Fruit fly (Drosophila melanogaster): Measurements from ENCODE around the gene CG15820.
A peak's percentile ranks its signal among the peaks of the same experiment; 100 is the strongest.

Gene CG15820

DNA sequence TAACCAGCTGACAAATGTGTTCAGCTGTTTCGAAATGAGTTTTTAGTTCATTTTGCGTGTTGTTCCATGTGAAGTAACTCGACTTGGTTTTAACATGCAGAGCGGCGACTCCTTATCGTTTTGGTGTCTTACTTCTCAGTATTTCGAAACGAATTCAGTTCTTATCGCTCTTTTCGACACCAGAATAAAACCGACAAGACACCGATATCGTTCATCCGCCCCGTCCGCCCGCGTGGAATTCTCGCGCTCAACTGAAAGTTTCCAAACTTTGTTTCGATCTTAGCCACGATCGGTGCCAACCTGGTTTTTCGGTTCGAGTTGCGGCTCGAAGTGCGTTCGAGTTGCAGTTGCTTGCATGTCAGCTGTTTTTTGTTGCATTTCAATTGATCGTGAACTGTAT, 10.5 kb downstream of the CG15820 start, which contains the start of gene CG15822 (continued):
- TF ChIP-seq CG2202 (tag; optimal IDR thresholded peaks at IDR 0.05) = no peak
- TF ChIP-seq tna (GFP tag; IDR thresholded peaks at IDR 0.05; ENCODE audit: partially characterized antibody) = no peak
- TF ChIP-seq CG5953 (GFP tag; IDR thresholded peaks at IDR 0.05) = no peak
- TF ChIP-seq Hr78 (GFP tag; optimal IDR thresholded peaks at IDR 0.05) = peak in 1 of 2 experiments; percentile 37
- no peak for TF ChIP-seq NK7.1 (GFP tag; optimal IDR thresholded peaks at IDR 0.05)
- no peak for TF ChIP-seq CG13424 (tag; optimal IDR thresholded peaks at IDR 0.05)
- TF ChIP-seq CG3726 (GFP tag; IDR thresholded peaks at IDR 0.05) = no peak
- no peak for TF ChIP-seq ham (GFP tag; IDR thresholded peaks at IDR 0.05)
- no peak for TF ChIP-seq CG4617 (GFP tag; optimal IDR thresholded peaks at IDR 0.05; ENCODE audit: borderline replicate concordance)
- TF ChIP-seq NC2α (GFP tag; optimal IDR thresholded peaks at IDR 0.05) = no peak
- TF ChIP-seq CG9727 (GFP tag; optimal IDR thresholded peaks at IDR 0.05) = no peak
- no peak for TF ChIP-seq ash1 (GFP tag; optimal IDR thresholded peaks at IDR 0.05)
- TF ChIP-seq repo (GFP tag; optimal IDR thresholded peaks at IDR 0.05) = no peak
- no peak for TF ChIP-seq ERR (GFP tag; optimal IDR thresholded peaks at IDR 0.05)
- TF ChIP-seq nerfin-2 (GFP tag; IDR thresholded peaks at IDR 0.05; ENCODE audit: partially characterized antibody) = no peak
- peak; percentile 89 for TF ChIP-seq Jarid2 (GFP tag; optimal IDR thresholded peaks at IDR 0.05)
- TF ChIP-seq CG8290 (GFP tag; optimal IDR thresholded peaks at IDR 0.05) = no peak
- peak in 1 of 2 experiments; percentile 19 for TF ChIP-seq CG8290 (tag; optimal IDR thresholded peaks at IDR 0.05)
- 0 out of 3 replicates have a peak, but pooled peaks have one; percentile 40 for TF ChIP-seq ci (GFP tag; IDR thresholded peaks at IDR 0.05)
- no peak for TF ChIP-seq jumu (GFP tag; optimal IDR thresholded peaks at IDR 0.05)
- no peak for TF ChIP-seq NC2β (GFP tag; optimal IDR thresholded peaks at IDR 0.05)
- peak; percentile 33; the same call in 1 of the 2 replicates for TF ChIP-seq vvl (GFP tag; IDR thresholded peaks at IDR 0.05)
- TF ChIP-seq bigmax (GFP tag; optimal IDR thresholded peaks at IDR 0.05) = no peak
- no peak for TF ChIP-seq CG4820 (GFP tag; optimal IDR thresholded peaks at IDR 0.05)
- no peak for TF ChIP-seq CG10147 (GFP tag; optimal IDR thresholded peaks at IDR 0.05)
- no peak for TF ChIP-seq CG12155 (GFP tag; optimal IDR thresholded peaks at IDR 0.05)
- TF ChIP-seq org-1 (GFP tag; optimal IDR thresholded peaks at IDR 0.05) = no peak
- no peak for TF ChIP-seq ewg (GFP tag; optimal IDR thresholded peaks at IDR 0.05)
- no peak for TF ChIP-seq CG1647 (GFP tag; optimal IDR thresholded peaks at IDR 0.05)
- no peak for TF ChIP-seq eve (GFP tag; optimal IDR thresholded peaks at IDR 0.05)
- no peak for TF ChIP-seq shn (GFP tag; optimal IDR thresholded peaks at IDR 0.05)
- TF ChIP-seq Dref (GFP tag; IDR thresholded peaks at IDR 0.05) = no peak
- no peak for TF ChIP-seq Adf1 (GFP tag; IDR thresholded peaks at IDR 0.05)
- TF ChIP-seq Opbp (GFP tag; IDR thresholded peaks at IDR 0.05; ENCODE audit: partially characterized antibody) = peak; percentile 32; the same call in 1 of the 3 replicates
- TF ChIP-seq CG1832 (GFP tag; optimal IDR thresholded peaks at IDR 0.05) = no peak
- no peak for TF ChIP-seq Elba2 (GFP tag; optimal IDR thresholded peaks at IDR 0.05)
- TF ChIP-seq MTF-1 (GFP tag; optimal IDR thresholded peaks at IDR 0.05; ENCODE audit: borderline replicate concordance) = no peak
- TF ChIP-seq ranshi (GFP tag; IDR thresholded peaks at IDR 0.05) = no peak
- TF ChIP-seq CG8765 (GFP tag; IDR thresholded peaks at IDR 0.05) = no peak
- TF ChIP-seq pnt (GFP tag; optimal IDR thresholded peaks at IDR 0.05) = no peak
- TF ChIP-seq nau (GFP tag; optimal IDR thresholded peaks at IDR 0.05) = no peak
- TF ChIP-seq CG4360 (GFP tag; IDR thresholded peaks at IDR 0.05) = no peak
- TF ChIP-seq CG7963 (GFP tag; IDR thresholded peaks at IDR 0.05; ENCODE audit: partially characterized antibody) = no peak
- peak; percentile 11 for TF ChIP-seq CG12769 (tag; optimal IDR thresholded peaks at IDR 0.05)
- 0 out of 2 replicates have a peak, but pooled peaks have one; percentile 9 for TF ChIP-seq crol (GFP tag; IDR thresholded peaks at IDR 0.05)
- 0 out of 3 replicates have a peak, but pooled peaks have one; percentile 28 for TF ChIP-seq zen2 (GFP tag; IDR thresholded peaks at IDR 0.05; ENCODE audit: partially characterized antibody)
- TF ChIP-seq sqz (GFP tag; optimal IDR thresholded peaks at IDR 0.05) = no peak
- TF ChIP-seq CG16815 (GFP tag; optimal IDR thresholded peaks at IDR 0.05) = no peak
- no peak for TF ChIP-seq chn (GFP tag; optimal IDR thresholded peaks at IDR 0.05)
- no peak for TF ChIP-seq Usf (GFP tag; optimal IDR thresholded peaks at IDR 0.05)
- 0 out of 2 replicates have a peak, but pooled peaks have one; percentile 34 for TF ChIP-seq bbx (GFP tag; IDR thresholded peaks at IDR 0.05; ENCODE audit: partially characterized antibody)

All from whole organism, embryonic.